Fruit fly (Drosophila melanogaster) whole organism, embryonic: ENCODE measurements around the gene Vha16-3.

Source experiments
- ATbp ChIP-seq: fragments of 200-800 bp; sonication (Bioruptor generic); optimal IDR thresholded peaks from 2 replicates; lab custom pipeline; 2017; ENCODE audit warnings: missing biosample characterization, mild to moderate bottlenecking, missing genetic modification characterization, missing genetic modification reagents
- Aef1 ChIP-seq: fragments of 200-800 bp; sonication (Bioruptor generic); IDR thresholded peaks from 3 replicates; pipeline ENCODE4 v1.3.6; 2022; ENCODE audit warnings: missing biosample characterization, missing genetic modification characterization
- Atf-2 ChIP-seq: fragments of 200-800 bp; sonication (Bioruptor generic); optimal IDR thresholded peaks from 2 replicates; lab custom pipeline; 2016; ENCODE audit warnings: missing biosample characterization, missing genetic modification characterization
- Atf6 ChIP-seq: fragments of 200-800 bp; sonication (Bioruptor generic); IDR thresholded peaks from 2 replicates; pipeline ENCODE4 v1.3.6; 2022; ENCODE audit warnings: missing biosample characterization, missing genetic modification characterization
- B-H2 ChIP-seq: fragments of 200-800 bp; sonication (Bioruptor generic); optimal IDR thresholded peaks from 2 replicates; lab custom pipeline; 2018; ENCODE audit warnings: missing biosample characterization, mild to moderate bottlenecking, missing genetic modification characterization
- Blimp-1 ChIP-seq: fragments of 200-800 bp; sonication (Bioruptor generic); optimal IDR thresholded peaks from 3 replicates; lab custom pipeline; 2018; ENCODE audit warnings: missing biosample characterization, missing genetic modification characterization, mild to moderate bottlenecking, moderate library complexity, missing genetic modification reagents
- CG10209 ChIP-seq: fragments of 200-800 bp; sonication (Bioruptor generic); optimal IDR thresholded peaks from 3 replicates; lab custom pipeline; 2017; ENCODE audit warnings: missing biosample characterization, mild to moderate bottlenecking, missing genetic modification characterization, missing genetic modification reagents
- CG1024 ChIP-seq: fragments of 200-800 bp; sonication (Bioruptor generic); IDR thresholded peaks from 2 replicates; pipeline ENCODE4 v1.3.6; 2022; ENCODE audit warnings: missing biosample characterization, missing genetic modification characterization
- CG11504 ChIP-seq: fragments of 200-800 bp; sonication (Bioruptor generic); optimal IDR thresholded peaks from 3 replicates; lab custom pipeline; 2019; ENCODE audit warnings: missing biosample characterization, mild to moderate bottlenecking, missing genetic modification characterization, moderate library complexity
- CG11723 ChIP-seq: fragments of 200-800 bp; sonication (Bioruptor generic); optimal IDR thresholded peaks from 2 replicates; lab custom pipeline; 2017; ENCODE audit warnings: missing biosample characterization, mild to moderate bottlenecking, missing genetic modification characterization
- CG17361 ChIP-seq: fragments of 200-800 bp; sonication (Bioruptor generic); IDR thresholded peaks from 3 replicates; pipeline ENCODE4 v1.3.6; 2022; ENCODE audit warnings: missing biosample characterization, missing genetic modification characterization
- CG17829 ChIP-seq: fragments of 200-800 bp; optimal IDR thresholded peaks from 2 replicates; lab custom pipeline; 2019; ENCODE audit warnings: missing biosample characterization, mild to moderate bottlenecking, missing genetic modification characterization, moderate library complexity
- CG18262 ChIP-seq: fragments of 200-800 bp; optimal IDR thresholded peaks from 3 replicates; lab custom pipeline; 2019; ENCODE audit warnings: missing biosample characterization, mild to moderate bottlenecking, missing genetic modification characterization, moderate library complexity
- CG3281 ChIP-seq: fragments of 200-800 bp; sonication (Bioruptor generic); optimal IDR thresholded peaks from 3 replicates; lab custom pipeline; 2017; ENCODE audit warnings: missing biosample characterization, mild to moderate bottlenecking, missing genetic modification characterization
- CG5180 ChIP-seq: fragments of 200-800 bp; sonication (Bioruptor generic); optimal IDR thresholded peaks from 3 replicates; lab custom pipeline; 2017; ENCODE audit warnings: missing biosample characterization, missing genetic modification characterization, mild to moderate bottlenecking, moderate library complexity, missing genetic modification reagents
- CG5245 ChIP-seq: fragments of 200-800 bp; sonication (Bioruptor generic); optimal IDR thresholded peaks from 3 replicates; lab custom pipeline; 2016; ENCODE audit warnings: missing biosample characterization, missing genetic modification characterization
- CG7839 ChIP-seq: fragments of 200-800 bp; sonication (Bioruptor generic); optimal IDR thresholded peaks from 3 replicates; lab custom pipeline; 2018; ENCODE audit warnings: missing biosample characterization, mild to moderate bottlenecking, missing genetic modification characterization, moderate library complexity
- CG9727 ChIP-seq: fragments of 200-800 bp; sonication (Bioruptor generic); optimal IDR thresholded peaks from 3 replicates; lab custom pipeline; 2017; ENCODE audit warnings: missing biosample characterization, mild to moderate bottlenecking, missing genetic modification characterization
- CkIIα-i1 ChIP-seq: fragments of 200-800 bp; sonication (Bioruptor generic); IDR thresholded peaks from 2 replicates; pipeline ENCODE4 v1.3.6; 2022; ENCODE audit warnings: missing biosample characterization, missing genetic modification characterization
- Doc3 ChIP-seq: fragments of 200-800 bp; sonication (Bioruptor generic); IDR thresholded peaks from 3 replicates; pipeline ENCODE4 v1.3.6; 2022; ENCODE audit warnings: missing biosample characterization, missing genetic modification characterization; ENCODE audit not compliant: partially characterized antibody
- Drgx ChIP-seq: fragments of 200-800 bp; sonication (Bioruptor generic); IDR thresholded peaks from 2 replicates; pipeline ENCODE4 v1.3.6; 2022; ENCODE audit warnings: missing biosample characterization, missing genetic modification characterization
- E2f1 ChIP-seq: fragments of 200-800 bp; sonication (Bioruptor generic); IDR thresholded peaks from 2 replicates; pipeline ENCODE4 v1.3.6; 2022; ENCODE audit warnings: missing biosample characterization, missing genetic modification characterization
- HLH3B ChIP-seq: fragments of 200-800 bp; sonication (Bioruptor generic); IDR thresholded peaks from 2 replicates; pipeline ENCODE4 v1.3.6; 2022; ENCODE audit warnings: missing biosample characterization, missing genetic modification characterization
- HLH4C ChIP-seq: fragments of 200-800 bp; sonication (Bioruptor generic); IDR thresholded peaks from 3 replicates; pipeline ENCODE4 v1.3.6; 2022; ENCODE audit warnings: missing biosample characterization, missing genetic modification characterization; ENCODE audit not compliant: partially characterized antibody
- HmgZ ChIP-seq: fragments of 200-800 bp; sonication (Bioruptor generic); optimal IDR thresholded peaks from 2 replicates; lab custom pipeline; 2018; ENCODE audit warnings: missing biosample characterization, mild to moderate bottlenecking, missing genetic modification characterization
- Lpt ChIP-seq: fragments of >200 bp; optimal IDR thresholded peaks from 2 replicates; lab custom pipeline; 2018; ENCODE audit warnings: missing biosample characterization, missing genetic modification characterization
- Mad ChIP-seq: fragments of 200-800 bp; sonication (Bioruptor generic); optimal IDR thresholded peaks from 2 replicates; lab custom pipeline; 2016; ENCODE audit warnings: missing biosample characterization, missing genetic modification characterization
- Max ChIP-seq: fragments of 200-800 bp; sonication (Bioruptor generic); optimal IDR thresholded peaks from 2 replicates; lab custom pipeline; 2016; ENCODE audit warnings: missing biosample characterization, mild to moderate bottlenecking, missing genetic modification characterization
- Med ChIP-seq: fragments of 200-800 bp; sonication (Bioruptor generic); peaks from one replicate; lab custom pipeline; 2016; ENCODE audit warnings: missing biosample characterization, missing genetic modification characterization, mild to moderate bottlenecking, inconsistent platforms, moderate library complexity
- Pdp1 ChIP-seq, 2 experiments: fragments of 200-800 bp; sonication (Bioruptor generic); optimal IDR thresholded peaks; 3 replicates each; lab custom pipeline; 2016; ENCODE audit warnings: missing biosample characterization in 2 of 2, missing genetic modification characterization in 2 of 2, mild to moderate bottlenecking in 1 of 2, moderate library complexity in 1 of 2
- Sox102F ChIP-seq: fragments of 200-800 bp; sonication (Bioruptor generic); optimal IDR thresholded peaks from 2 replicates; lab custom pipeline; 2018; ENCODE audit warnings: missing biosample characterization, mild to moderate bottlenecking, missing genetic modification characterization, moderate library complexity
- Xrp1 ChIP-seq: fragments of 200-800 bp; sonication (Bioruptor generic); IDR thresholded peaks from 2 replicates; pipeline ENCODE4 v1.3.6; 2022; ENCODE audit warnings: missing biosample characterization, missing genetic modification characterization
- ac ChIP-seq: fragments of 200-800 bp; sonication (Bioruptor generic); optimal IDR thresholded peaks from 3 replicates; lab custom pipeline; 2017; ENCODE audit warnings: missing biosample characterization, mild to moderate bottlenecking, missing genetic modification characterization
- ara ChIP-seq: fragments of 200-800 bp; sonication (Bioruptor generic); IDR thresholded peaks from 2 replicates; pipeline ENCODE4 v1.3.6; 2022; ENCODE audit warnings: missing biosample characterization, missing genetic modification characterization
- dmrt11E ChIP-seq: fragments of 200-800 bp; sonication (Bioruptor generic); optimal IDR thresholded peaks from 3 replicates; lab custom pipeline; 2018; ENCODE audit warnings: missing biosample characterization, mild to moderate bottlenecking, missing genetic modification characterization, moderate library complexity
- ems ChIP-seq: fragments of 200-800 bp; sonication (Bioruptor generic); optimal IDR thresholded peaks from 3 replicates; lab custom pipeline; 2016; ENCODE audit warnings: missing biosample characterization, missing genetic modification characterization
- fu2 ChIP-seq: fragments of 200-800 bp; sonication (Bioruptor generic); optimal IDR thresholded peaks from 2 replicates; lab custom pipeline; 2016; ENCODE audit warnings: missing biosample characterization, missing genetic modification characterization
- gem ChIP-seq: fragments of 200-800 bp; sonication (Bioruptor generic); optimal IDR thresholded peaks from 2 replicates; lab custom pipeline; 2019; ENCODE audit warnings: missing biosample characterization, mild to moderate bottlenecking, missing genetic modification characterization, moderate library complexity
- grn ChIP-seq: fragments of 200-800 bp; sonication (Bioruptor generic); optimal IDR thresholded peaks from 3 replicates; lab custom pipeline; 2017; ENCODE audit warnings: missing biosample characterization, missing genetic modification characterization
- hkb ChIP-seq, 2 experiments: fragments of 200-800 bp in 1 of 2; fragments of >200 bp in 1 of 2; sonication (Bioruptor generic) in 1 of 2; IDR thresholded peaks in 1 of 2; optimal IDR thresholded peaks in 1 of 2; 2 replicates each; pipeline versions ENCODE4 v1.3.6 to Lab custom; 2017 to 2022; ENCODE audit warnings: missing biosample characterization in 1 of 2, missing genetic modification characterization in 1 of 2
- lab ChIP-seq: fragments of 200-800 bp; sonication (Bioruptor generic); optimal IDR thresholded peaks from 3 replicates; lab custom pipeline; 2017; ENCODE audit warnings: missing biosample characterization, missing genetic modification characterization, mild to moderate bottlenecking, moderate library complexity, missing genetic modification reagents
- lola ChIP-seq, 3 experiments: fragments of >200 bp in 2 of 3; fragments of 200-800 bp in 1 of 3; sonication (Bioruptor generic) in 1 of 3; optimal IDR thresholded peaks; 2 replicates each; lab custom pipeline; 2017 to 2019; ENCODE audit warnings: missing biosample characterization in 3 of 3, missing genetic modification characterization in 3 of 3, mild to moderate bottlenecking in 1 of 3, moderate library complexity in 1 of 3
- p53 ChIP-seq: fragments of 200-800 bp; sonication (Bioruptor generic); optimal IDR thresholded peaks from 2 replicates; lab custom pipeline; 2016; ENCODE audit warnings: missing biosample characterization, missing genetic modification characterization
- pb ChIP-seq: fragments of 200-800 bp; sonication (Bioruptor generic); optimal IDR thresholded peaks from 3 replicates; lab custom pipeline; 2016; ENCODE audit warnings: missing biosample characterization, missing genetic modification characterization
- phol ChIP-seq: fragments of 200-800 bp; sonication (Bioruptor generic); optimal IDR thresholded peaks from 3 replicates; lab custom pipeline; 2018; ENCODE audit warnings: missing biosample characterization, mild to moderate bottlenecking, missing genetic modification characterization, moderate library complexity
- slp2 ChIP-seq: fragments of 200-800 bp; sonication (Bioruptor generic); optimal IDR thresholded peaks from 2 replicates; lab custom pipeline; 2016; ENCODE audit warnings: missing biosample characterization, missing genetic modification characterization
- stc ChIP-seq: fragments of 200-800 bp; sonication (Bioruptor generic); IDR thresholded peaks from 2 replicates; pipeline ENCODE4 v1.3.6; 2022; ENCODE audit warnings: missing biosample characterization, missing genetic modification characterization
- tio ChIP-seq: fragments of 200-800 bp; sonication (Bioruptor generic); optimal IDR thresholded peaks from 2 replicates; lab custom pipeline; 2017; ENCODE audit warnings: missing biosample characterization, missing genetic modification characterization, inconsistent platforms
- wor ChIP-seq: fragments of 200-800 bp; sonication (Bioruptor generic); IDR thresholded peaks from 2 replicates; pipeline ENCODE4 v1.3.6; 2022; ENCODE audit warnings: missing biosample characterization, missing genetic modification characterization
- zen2 ChIP-seq: fragments of 200-800 bp; sonication (Bioruptor generic); IDR thresholded peaks from 3 replicates; pipeline ENCODE4 v1.3.6; 2022; ENCODE audit warnings: missing biosample characterization, missing genetic modification characterization; ENCODE audit not compliant: partially characterized antibody

Vha16-3 gene

dm6 chr3L:11439570-11439969 lies 33.5 kb upstream of the Vha16-3 start (continued):
- TF ChIP-seq Blimp-1 (peak; percentile 11), CG1024 (GFP tag; lab: Robert Waterston, UW) (no peak), CG11504 (tag; lab: Kevin White, UChicago) (peak; percentile 22), E2f1 (0 out of 2 replicates have a peak, but pooled peaks have one; percentile 15), CG5180 (GFP tag; lab: Kevin White, UChicago) (no peak), zen2 (GFP tag; lab: Robert Waterston, UW) (no peak), Doc3 (no peak), Drgx (GFP tag; lab: Robert Waterston, UW) (peak; percentile 48; the same call in 1 of the 2 replicates), gem (peak; percentile 18), grn (GFP tag; lab: Kevin White, UChicago) (no peak), lab (GFP tag; lab: Kevin White, UChicago) (peak; percentile 11), Xrp1 (GFP tag; lab: Robert Waterston, UW) (peak; percentile 34; the same call in 1 of the 2 replicates), CG11723 (GFP tag; lab: Kevin White, UChicago) (no peak), Aef1 (GFP tag; lab: Robert Waterston, UW) (no peak), CG9727 (GFP tag; lab: Kevin White, UChicago) (peak; percentile 65), ara (GFP tag; lab: Robert Waterston, UW) (0 out of 2 replicates have a peak, but pooled peaks have one; percentile 9), Atf6 (GFP tag; lab: Robert Waterston, UW) (peak; percentile 50), phol (tag; lab: Kevin White, UChicago) (peak; percentile 31), ac (GFP tag; lab: Kevin White, UChicago) (no peak), Sox102F (GFP tag; lab: Kevin White, UChicago) (peak; percentile 4), ems (GFP tag; lab: Kevin White, UChicago) (no peak), p53 (no peak), Mad (GFP tag; lab: Kevin White, UChicago) (no peak), CG7839 (tag; lab: Kevin White, UChicago) (peak; percentile 10), CkIIα-i1 (GFP tag; lab: Robert Waterston, UW) (no peak), wor (peak; percentile 21; the same call in 1 of the 2 replicates), CG10209 (GFP tag; lab: Kevin White, UChicago) (peak; percentile 1), hkb (optimal IDR thresholded peaks at IDR 0.05; lab: Kevin White, UChicago) (no peak), hkb (GFP tag; IDR thresholded peaks at IDR 0.05; lab: Robert Waterston, UW) (0 out of 2 replicates have a peak, but pooled peaks have one; percentile 38), HLH3B (GFP tag; lab: Robert Waterston, UW) (0 out of 2 replicates have a peak, but pooled peaks have one; percentile 22), CG5245 (GFP tag; lab: Kevin White, UChicago) (no peak), Max (no peak), CG17361 (GFP tag; lab: Robert Waterston, UW) (peak; percentile 51; the same call in 2 of the 3 replicates), HmgZ (no peak), HLH4C (GFP tag; lab: Robert Waterston, UW) (no peak), tio (GFP tag; lab: Kevin White, UChicago) (no peak), fu2 (GFP tag; lab: Kevin White, UChicago) (no peak), stc (no peak), CG3281 (peak; percentile 1), dmrt11E (tag; lab: Kevin White, UChicago) (peak; percentile 40), Lpt (GFP tag; lab: Kevin White, UChicago) (no peak), Pdp1 (GFP tag; optimal IDR thresholded peaks at IDR 0.05; lab: Kevin White, UChicago) (no peak), slp2 (no peak), ATbp (no peak), Atf-2 (GFP tag; lab: Kevin White, UChicago) (no peak), B-H2 (GFP tag; lab: Kevin White, UChicago) (no peak), CG17829 (peak; percentile 12), pb (GFP tag; lab: Kevin White, UChicago) (no peak), lola (GFP tag; optimal IDR thresholded peaks at IDR 0.05; lab: Kevin White, UChicago) (no peak), CG18262 (tag; lab: Kevin White, UChicago) (peak; percentile 42), Med (GFP tag; lab: Kevin White, UChicago) (peak; percentile 71)
